Fruit fly (Drosophila melanogaster): ENCODE results near the gene emc.
A peak's percentile ranks its signal among the peaks of the same experiment; 100 is the strongest.

Gene emc

DNA sequence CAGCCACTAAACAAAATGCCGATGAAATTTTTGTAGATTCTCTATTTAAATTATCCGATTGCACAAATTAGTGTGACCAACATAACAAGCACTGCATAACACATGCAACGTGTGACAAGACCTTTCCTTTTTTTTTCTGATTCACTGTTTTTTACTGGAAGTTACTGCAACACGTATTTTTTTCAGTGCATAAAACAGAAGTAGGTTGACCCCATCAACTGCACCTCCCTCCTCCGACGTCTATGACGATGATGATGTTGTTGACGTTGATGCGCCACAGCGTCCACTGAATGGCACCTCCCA lies 25.8 kb downstream of the emc start (continued):
- TF ChIP-seq phol (tag; optimal IDR thresholded peaks at IDR 0.05) (peak; percentile 58), Dad (GFP tag; optimal IDR thresholded peaks at IDR 0.05) (no peak), CG6765 (GFP tag; optimal IDR thresholded peaks at IDR 0.05) (no peak), CG7963 (GFP tag; IDR thresholded peaks at IDR 0.05; ENCODE audit: partially characterized antibody) (no peak), ewg (GFP tag; optimal IDR thresholded peaks at IDR 0.05) (peak; percentile 11), CG13775 (GFP tag; optimal IDR thresholded peaks at IDR 0.05) (no peak), gcm2 (GFP tag; optimal IDR thresholded peaks at IDR 0.05) (no peak), CG8281 (tag; optimal IDR thresholded peaks at IDR 0.05) (no peak), CG4730 (GFP tag; IDR thresholded peaks at IDR 0.05) (no peak), pho (GFP tag; optimal IDR thresholded peaks at IDR 0.05) (no peak), kah (GFP tag; optimal IDR thresholded peaks at IDR 0.05) (no peak), br (optimal IDR thresholded peaks at IDR 0.05) (no peak), al (GFP tag; IDR thresholded peaks at IDR 0.05) (no peak), Hand (GFP tag; optimal IDR thresholded peaks at IDR 0.05) (no peak), schlank (tag; optimal IDR thresholded peaks at IDR 0.05) (no peak), Neu2 (GFP tag; optimal IDR thresholded peaks at IDR 0.05; ENCODE audit: borderline replicate concordance) (no peak), vnd (GFP tag; IDR thresholded peaks at IDR 0.05; ENCODE audit: partially characterized antibody) (no peak), chif (GFP tag; optimal IDR thresholded peaks at IDR 0.05) (peak; percentile 32 to 33), CG1832 (GFP tag; optimal IDR thresholded peaks at IDR 0.05) (no peak), CG6254 (GFP tag; optimal IDR thresholded peaks at IDR 0.05) (peak; percentile 49), Tbp (GFP tag; optimal IDR thresholded peaks at IDR 0.05) (no peak), CG12236 (GFP tag; optimal IDR thresholded peaks at IDR 0.05) (no peak), NK7.1 (GFP tag; optimal IDR thresholded peaks at IDR 0.05) (no peak), CG3163 (GFP tag; optimal IDR thresholded peaks at IDR 0.05) (no peak), Scr (GFP tag; IDR thresholded peaks at IDR 0.05; ENCODE audit: partially characterized antibody) (no peak), Drgx (GFP tag; IDR thresholded peaks at IDR 0.05) (peak; percentile 82), Ada2b (GFP tag; IDR thresholded peaks at IDR 0.05) (peak; percentile 35; the same call in 1 of the 2 replicates), CG2199 (GFP tag; IDR thresholded peaks at IDR 0.05) (no peak), mld (GFP tag; IDR thresholded peaks at IDR 0.05; ENCODE audit: partially characterized antibody) (no peak), nmo (GFP tag; optimal IDR thresholded peaks at IDR 0.05) (peak; percentile 41), abd-A (tag; optimal IDR thresholded peaks at IDR 0.05) (no peak), pros (GFP tag; optimal IDR thresholded peaks at IDR 0.05) (no peak), CG6854 (GFP tag; optimal IDR thresholded peaks at IDR 0.05) (no peak), CG31365 (tag; optimal IDR thresholded peaks at IDR 0.05) (no peak), sima (GFP tag; optimal IDR thresholded peaks at IDR 0.05) (no peak), Sry-δ (GFP tag; optimal IDR thresholded peaks at IDR 0.05) (peak; percentile 24), H2.0 (GFP tag; IDR thresholded peaks at IDR 0.05) (no peak), az2 (GFP tag; optimal IDR thresholded peaks at IDR 0.05) (no peak), CG17186 (GFP tag; optimal IDR thresholded peaks at IDR 0.05) (no peak), sens-2 (GFP tag; IDR thresholded peaks at IDR 0.05) (0 out of 2 replicates have a peak, but pooled peaks have one; percentile 35), Med (GFP tag) (peak; percentile 80), CG42726 (GFP tag; IDR thresholded peaks at IDR 0.05; ENCODE audit: partially characterized antibody) (no peak), lola (GFP tag; optimal IDR thresholded peaks at IDR 0.05) (no peak), CG30403 (GFP tag; optimal IDR thresholded peaks at IDR 0.05) (peak; percentile 28), shn (GFP tag; optimal IDR thresholded peaks at IDR 0.05) (no peak), CG9797 (GFP tag; optimal IDR thresholded peaks at IDR 0.05) (no peak), CG13123 (GFP tag; optimal IDR thresholded peaks at IDR 0.05) (no peak), CG10267 (tag; optimal IDR thresholded peaks at IDR 0.05) (no peak), CG15011 (GFP tag; optimal IDR thresholded peaks at IDR 0.05) (no peak), Spps (tag; optimal IDR thresholded peaks at IDR 0.05) (no peak), CG13287 (GFP tag; IDR thresholded peaks at IDR 0.05; ENCODE audit: partially characterized antibody) (no peak)
